Worm (Caenorhabditis elegans) whole organism, L4 larva: ENCODE results near the gene C28A5.6.
"Not testable (repeated sequence)": the region's sequence is repeated elsewhere in the genome, so short reads cannot be mapped to it uniquely, and the experiment has no call there.

Source experiments
- F44E2.7 ChIP-seq: fragments of 200-800 bp; sonication (Bioruptor generic); IDR thresholded peaks from 2 replicates; pipeline ENCODE4 v2.1.2; 2022; ENCODE audit warnings: missing genetic modification characterization, missing compliant biosample characterization
- Y48G9A.11 ChIP-seq: fragments of 200-800 bp; sonication (Bioruptor generic); IDR thresholded peaks from 2 replicates; pipeline ENCODE4 v1.3.6; 2022; ENCODE audit warnings: missing genetic modification reagents, missing genetic modification characterization, missing compliant biosample characterization
- ZK546.5 ChIP-seq, 2 experiments: sonication (generic microtip); optimal IDR thresholded peaks; 2 replicates each; lab custom pipeline; 2017; ENCODE audit warnings: missing biosample characterization in 2 of 2, missing genetic modification characterization in 2 of 2
- aly-2 ChIP-seq: sonication (generic microtip); optimal IDR thresholded peaks from 2 replicates; lab custom pipeline; 2018; ENCODE audit warnings: missing biosample characterization, missing genetic modification characterization
- ama-1 ChIP-seq: fragments of 150-350 bp; optimal IDR thresholded peaks from 2 replicates; lab custom pipeline; 2014; ENCODE audit warnings: inconsistent platforms, mixed read lengths
- attf-4 ChIP-seq: sonication (generic microtip); optimal IDR thresholded peaks from 3 replicates; lab custom pipeline; 2017; ENCODE audit warnings: missing biosample characterization, missing genetic modification characterization
- ceh-44 ChIP-seq: fragments of 200-800 bp; sonication (Bioruptor generic); IDR thresholded peaks from 2 replicates; pipeline ENCODE4 v1.3.6; 2022; ENCODE audit warnings: missing genetic modification reagents, missing genetic modification characterization, missing compliant biosample characterization
- ceh-62 ChIP-seq: sonication (generic microtip); optimal IDR thresholded peaks from 2 replicates; lab custom pipeline; 2017; ENCODE audit warnings: missing biosample characterization, missing genetic modification characterization
- ceh-82 ChIP-seq: sonication (generic microtip); optimal IDR thresholded peaks from 2 replicates; lab custom pipeline; 2017; ENCODE audit warnings: missing biosample characterization, missing genetic modification characterization
- ctbp-1 ChIP-seq: fragments of 200-800 bp; sonication (Bioruptor generic); IDR thresholded peaks from 2 replicates; pipeline ENCODE4 v1.3.6; 2022; ENCODE audit warnings: missing genetic modification reagents, missing genetic modification characterization, missing compliant biosample characterization
- daf-16 ChIP-seq, 3 experiments: sonication (generic microtip); optimal IDR thresholded peaks; 2 replicates each; lab custom pipeline; 2016 to 2017; ENCODE audit warnings: missing genetic modification characterization in 3 of 3, missing genetic modification reagents in 3 of 3, mild to moderate bottlenecking in 2 of 3, missing compliant biosample characterization in 2 of 3, missing biosample characterization in 1 of 3, moderate library complexity in 1 of 3
- daf-19 ChIP-seq: fragments of 200-800 bp; sonication (Bioruptor generic); conservative IDR thresholded peaks from 2 replicates; pipeline ENCODE4 v1.3.6; 2022; ENCODE audit warnings: missing genetic modification characterization, missing compliant biosample characterization
- dmd-6 ChIP-seq: fragments of 200-800 bp; sonication (Bioruptor generic); IDR thresholded peaks from 2 replicates; pipeline ENCODE4 v1.3.6; 2022; ENCODE audit warnings: missing genetic modification reagents, missing genetic modification characterization, missing compliant biosample characterization
- dmd-9 ChIP-seq: fragments of 200-800 bp; sonication (Bioruptor generic); IDR thresholded peaks from 2 replicates; pipeline ENCODE4 v1.3.6; 2022; ENCODE audit warnings: missing genetic modification reagents, missing genetic modification characterization, missing compliant biosample characterization
- duxl-1 ChIP-seq: sonication (generic microtip); optimal IDR thresholded peaks from 2 replicates; lab custom pipeline; 2016; ENCODE audit warnings: mild to moderate bottlenecking, missing genetic modification characterization, moderate library complexity, missing compliant biosample characterization; ENCODE audit not compliant: poor library complexity
- dve-1 ChIP-seq: sonication (generic microtip); optimal IDR thresholded peaks from 2 replicates; lab custom pipeline; 2017; ENCODE audit warnings: antibody characterized with exemption, mild to moderate bottlenecking, missing genetic modification characterization, missing compliant biosample characterization; ENCODE audit not compliant: insufficient read depth
- egl-27 ChIP-seq: sonication (generic microtip); optimal IDR thresholded peaks from 3 replicates; lab custom pipeline; 2017; ENCODE audit warnings: missing biosample characterization, missing genetic modification reagents, missing genetic modification characterization
- fkh-10 ChIP-seq: fragments of 150-350 bp; optimal IDR thresholded peaks from 2 replicates; lab custom pipeline; 2014; ENCODE audit warnings: missing biosample characterization, missing genetic modification reagents, missing genetic modification characterization
- gei-8 ChIP-seq: fragments of 200-800 bp; sonication (Bioruptor generic); optimal IDR thresholded peaks from 2 replicates; lab custom pipeline; 2018; ENCODE audit warnings: mild to moderate bottlenecking, missing genetic modification characterization, missing compliant biosample characterization
- hif-1 ChIP-seq, 2 experiments: sonication (generic microtip); optimal IDR thresholded peaks; 2 replicates each; lab custom pipeline; 2016 to 2017; ENCODE audit warnings: missing compliant biosample characterization in 2 of 2, missing genetic modification characterization in 2 of 2, missing genetic modification reagents in 2 of 2, missing genotype in 2 of 2, mild to moderate bottlenecking in 1 of 2
- hlh-11 ChIP-seq: fragments of 200-800 bp; sonication (Bioruptor generic); optimal IDR thresholded peaks from 2 replicates; lab custom pipeline; 2018; ENCODE audit warnings: mild to moderate bottlenecking, missing genetic modification characterization, missing compliant biosample characterization
- hlh-30 ChIP-seq: sonication (generic microtip); optimal IDR thresholded peaks from 2 replicates; lab custom pipeline; 2017; ENCODE audit warnings: antibody characterized with exemption, mild to moderate bottlenecking, missing genetic modification characterization, missing compliant biosample characterization; ENCODE audit not compliant: insufficient read depth
- lin-13 ChIP-seq: fragments of 150-350 bp; optimal IDR thresholded peaks from 2 replicates; lab custom pipeline; 2014; ENCODE audit warnings: missing biosample characterization, missing genetic modification reagents, missing genetic modification characterization
- lin-15B ChIP-seq: fragments of 150-350 bp; sonication (generic microtip); optimal IDR thresholded peaks from 3 replicates; lab custom pipeline; 2014; ENCODE audit warnings: missing biosample characterization, missing genetic modification characterization
- lin-38 ChIP-seq: fragments of 200-800 bp; sonication (Bioruptor generic); IDR thresholded peaks from 2 replicates; pipeline ENCODE4 v1.3.6; 2022; ENCODE audit warnings: missing genetic modification reagents, missing genetic modification characterization, missing compliant biosample characterization
- lin-39 ChIP-seq: fragments of 150-350 bp; optimal IDR thresholded peaks from 2 replicates; lab custom pipeline; 2014; ENCODE audit warnings: missing biosample characterization, missing genetic modification reagents, missing genetic modification characterization
- lsy-2 ChIP-seq, 2 experiments: fragments of 150-350 bp in 1 of 2; sonication (generic microtip) in 1 of 2; optimal IDR thresholded peaks; 2 replicates each; lab custom pipeline; 2014 to 2017; ENCODE audit warnings: missing biosample characterization in 2 of 2, missing genetic modification characterization in 2 of 2
- mdl-1 ChIP-seq, 2 experiments: fragments of 150-350 bp in 1 of 2; sonication (generic microtip) in 1 of 2; optimal IDR thresholded peaks; 2 replicates each; lab custom pipeline; 2014 to 2017; ENCODE audit warnings: missing biosample characterization in 2 of 2, missing genetic modification characterization in 2 of 2
- mes-2 ChIP-seq: sonication (generic microtip); optimal IDR thresholded peaks from 2 replicates; lab custom pipeline; 2016; ENCODE audit warnings: missing genotype, mild to moderate bottlenecking, missing genetic modification characterization, missing compliant biosample characterization; ENCODE audit not compliant: poor library complexity, severe bottlenecking
- mxl-2 ChIP-seq: fragments of 200-800 bp; sonication (Bioruptor generic); conservative IDR thresholded peaks from 2 replicates; pipeline ENCODE4 v1.3.6; 2022; ENCODE audit warnings: missing genetic modification reagents, missing genetic modification characterization, missing compliant biosample characterization
- nhr-111 ChIP-seq: fragments of 200-800 bp; sonication (Bioruptor generic); optimal IDR thresholded peaks from 2 replicates; lab custom pipeline; 2018; ENCODE audit warnings: mild to moderate bottlenecking, missing genetic modification characterization, missing compliant biosample characterization
- nhr-28 ChIP-seq: fragments of 150-350 bp; optimal IDR thresholded peaks from 2 replicates; lab custom pipeline; 2014; ENCODE audit warnings: missing biosample characterization, missing genetic modification characterization
- nhr-48 ChIP-seq: sonication (generic microtip); optimal IDR thresholded peaks from 2 replicates; lab custom pipeline; 2016; ENCODE audit warnings: mild to moderate bottlenecking, missing genetic modification characterization, missing compliant biosample characterization
- nhr-77 ChIP-seq: fragments of 150-350 bp; optimal IDR thresholded peaks from 2 replicates; lab custom pipeline; 2014; ENCODE audit warnings: missing biosample characterization, missing genetic modification characterization
- pqm-1 ChIP-seq: sonication (generic microtip); optimal IDR thresholded peaks from 2 replicates; lab custom pipeline; 2017; ENCODE audit warnings: missing biosample characterization, missing genetic modification characterization
- rbr-2 ChIP-seq: sonication (generic microtip); optimal IDR thresholded peaks from 2 replicates; lab custom pipeline; 2016; ENCODE audit warnings: missing genotype, missing genetic modification characterization, missing compliant biosample characterization
- saeg-2 ChIP-seq: fragments of 200-800 bp; sonication (Bioruptor generic); IDR thresholded peaks from 2 replicates; pipeline ENCODE4 v1.3.6; 2022; ENCODE audit warnings: missing genetic modification reagents, missing genetic modification characterization, missing compliant biosample characterization
- set-16 ChIP-seq: fragments of 200-800 bp; sonication (Bioruptor generic); IDR thresholded peaks from 2 replicates; pipeline ENCODE4 v1.3.6; 2022; ENCODE audit warnings: missing genetic modification reagents, missing genetic modification characterization, missing compliant biosample characterization
- snpc-1.2 ChIP-seq: fragments of 200-800 bp; sonication (Bioruptor generic); IDR thresholded peaks from 2 replicates; pipeline ENCODE4 v1.3.6; 2022; ENCODE audit warnings: missing genetic modification reagents, missing genetic modification characterization, missing compliant biosample characterization
- snpc-4 ChIP-seq: fragments of 150-350 bp; optimal IDR thresholded peaks from 2 replicates; lab custom pipeline; 2014; ENCODE audit warnings: missing biosample characterization, missing genetic modification characterization
- spr-1 ChIP-seq: sonication (generic microtip); optimal IDR thresholded peaks from 2 replicates; lab custom pipeline; 2016; ENCODE audit warnings: mild to moderate bottlenecking, missing genetic modification characterization, missing compliant biosample characterization
- spr-3 ChIP-seq: fragments of 200-800 bp; sonication (Bioruptor generic); optimal IDR thresholded peaks from 2 replicates; lab custom pipeline; 2018; ENCODE audit warnings: mild to moderate bottlenecking, missing genetic modification characterization, missing compliant biosample characterization
- tra-1 ChIP-seq: fragments of 200-800 bp; sonication (Bioruptor generic); IDR thresholded peaks from 2 replicates; pipeline ENCODE4 v1.3.6; 2022; ENCODE audit warnings: missing genetic modification reagents, missing genetic modification characterization, missing compliant biosample characterization
- vab-7 ChIP-seq: fragments of 200-800 bp; sonication (Bioruptor generic); IDR thresholded peaks from 2 replicates; pipeline ENCODE4 v1.3.6; 2022; ENCODE audit warnings: missing genetic modification reagents, missing genetic modification characterization, missing compliant biosample characterization
- zfp-2 ChIP-seq: sonication (generic microtip); optimal IDR thresholded peaks from 2 replicates; lab custom pipeline; 2016; ENCODE audit warnings: mild to moderate bottlenecking, missing genetic modification characterization, missing compliant biosample characterization
- ztf-7 ChIP-seq: fragments of 150-350 bp; optimal IDR thresholded peaks from 2 replicates; lab custom pipeline; 2014; ENCODE audit warnings: missing biosample characterization, missing genetic modification characterization

Gene C28A5.6

DNA sequence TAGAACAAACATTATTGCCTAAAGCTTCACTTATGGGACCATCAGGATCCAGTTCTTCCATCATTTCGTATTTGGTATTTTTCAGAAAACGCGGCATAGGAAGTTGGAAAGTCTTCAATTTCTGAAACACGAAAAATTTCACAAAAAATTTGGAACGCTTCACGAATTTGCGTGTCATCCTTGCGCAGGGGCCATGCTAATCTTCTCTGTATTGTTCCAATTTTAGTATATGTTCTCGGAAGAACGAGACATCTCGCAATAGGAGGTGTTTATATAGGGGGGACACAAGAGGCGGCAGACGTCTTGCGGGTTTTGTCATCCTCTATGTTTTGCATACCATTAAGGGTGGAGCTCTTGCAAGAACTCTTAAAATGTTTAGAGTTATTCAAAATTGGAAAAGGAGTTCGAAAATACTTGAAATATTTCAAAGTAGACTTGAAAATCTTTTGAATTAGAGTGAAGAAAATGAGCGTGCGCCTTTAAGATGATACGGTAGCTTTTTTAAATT lies 2.5 kb downstream of the C28A5.6 start (continued):
- TF ChIP-seq daf-16 (GFP tag; optimal IDR thresholded peaks at IDR 0.05; lab: Kevin White, UChicago) = peak in 1 of 2 experiments; percentile 8
- TF ChIP-seq daf-16 (tag; optimal IDR thresholded peaks at IDR 0.05; lab: Kevin White, UChicago) = not testable (repeated sequence)

DNA sequence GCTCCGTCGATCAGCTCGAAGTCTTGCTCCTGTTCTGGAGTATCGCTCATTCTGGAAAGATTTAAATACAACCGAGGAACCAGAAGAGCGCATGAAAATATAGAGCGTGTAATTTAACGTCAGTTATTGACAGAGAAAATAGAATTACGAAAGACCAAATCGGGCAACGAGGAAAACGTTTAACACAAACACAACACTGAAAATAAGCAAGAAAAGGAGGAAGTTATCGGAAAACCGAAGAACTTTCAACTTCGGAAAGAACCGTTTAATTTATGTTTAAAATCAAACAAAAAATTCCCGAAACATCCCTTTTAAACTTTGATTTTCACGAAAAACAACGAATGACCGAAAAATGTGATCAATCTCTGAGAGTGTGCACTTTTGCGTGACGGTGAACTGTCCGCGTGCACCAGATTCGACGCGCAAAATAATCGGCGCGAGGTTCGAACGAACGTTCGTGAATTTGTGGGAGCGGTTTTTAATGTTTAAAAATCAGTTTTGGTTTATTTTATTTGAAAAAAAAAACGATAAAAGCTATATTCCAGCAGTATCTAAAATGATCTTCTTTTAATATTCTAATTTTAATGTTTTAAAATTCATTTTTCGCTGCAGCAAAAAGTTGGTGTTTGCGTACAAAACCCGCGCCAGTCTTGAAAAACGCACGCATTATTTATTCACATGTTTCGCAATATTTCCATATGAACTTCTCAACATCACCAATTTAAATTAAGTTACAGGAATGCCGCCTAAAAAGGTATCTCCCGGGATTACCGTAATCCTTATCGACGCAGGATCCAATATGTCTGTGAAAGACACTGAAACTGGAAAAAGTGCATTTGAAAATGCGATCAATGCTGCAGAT lies 10.0 kb downstream of the C28A5.6 start, which contains the start of the genes R07E5.7 and cku-80:
Gene R07E5.7, minus strand, starts transcription at position 51 of the 862 bp plus-strand sequence.
Gene cku-80, plus strand, starts transcription at position 732 of the 862 bp plus-strand sequence.
- TF ChIP-seq daf-16 (GFP tag; optimal IDR thresholded peaks at IDR 0.05; lab: Kevin White, UChicago) (no peak), daf-16 (tag; optimal IDR thresholded peaks at IDR 0.05; lab: Kevin White, UChicago) (peak; percentile 36), ceh-62 (tag; lab: Kevin White, UChicago) (no peak), pqm-1 (tag; lab: Kevin White, UChicago) (no peak), lin-13 (GFP tag; lab: Kevin White, UChicago) (peak; percentile 19), rbr-2 (tag; lab: Kevin White, UChicago) (peak; percentile 55), tra-1 (GFP tag; lab: Robert Waterston, UW) (no peak), hlh-30 (peak; percentile 92), mdl-1 (tag; optimal IDR thresholded peaks at IDR 0.05; lab: Kevin White, UChicago) (peak in 1 of 2 experiments; percentile 15), zfp-2 (tag; lab: Kevin White, UChicago) (no peak), set-16 (no peak), gei-8 (no peak), mxl-2 (GFP tag; lab: Robert Waterston, UW) (no peak), fkh-10 (GFP tag; lab: Kevin White, UChicago) (no peak), nhr-28 (tag; lab: Kevin White, UChicago) (peak; percentile 39), hif-1 (tag; optimal IDR thresholded peaks at IDR 0.05; lab: Kevin White, UChicago) (peak in 1 of 2 experiments; percentile 72), spr-3 (GFP tag; lab: Kevin White, UChicago) (no peak), Y48G9A.11 (GFP tag; lab: Robert Waterston, UW) (no peak), snpc-4 (tag; lab: Kevin White, UChicago) (no peak), lin-38 (GFP tag; lab: Robert Waterston, UW) (peak; percentile 70), egl-27 (tag; lab: Kevin White, UChicago) (no peak), ctbp-1 (GFP tag; lab: Robert Waterston, UW) (no peak), vab-7 (no peak), hlh-11 (peak; percentile 55), dmd-9 (GFP tag; lab: Robert Waterston, UW) (no peak), dmd-6 (GFP tag; lab: Robert Waterston, UW) (peak; percentile 40; the same call in 1 of the 2 replicates), lsy-2 (tag; optimal IDR thresholded peaks at IDR 0.05; lab: Kevin White, UChicago) (peak in 1 of 2 experiments; percentile 80), F44E2.7 (GFP tag; lab: Robert Waterston, UW) (no peak), mes-2 (tag; lab: Kevin White, UChicago) (peak; percentile 76), spr-1 (no peak), lin-15B (tag; lab: Kevin White, UChicago) (peak; percentile 33), nhr-48 (tag; lab: Kevin White, UChicago) (peak; percentile 17), nhr-77 (peak; percentile 17), nhr-111 (GFP tag; lab: Kevin White, UChicago) (no peak), aly-2 (tag; lab: Kevin White, UChicago) (no peak), dve-1 (tag; lab: Kevin White, UChicago) (peak; percentile 64), ceh-82 (tag; lab: Kevin White, UChicago) (no peak), daf-19 (GFP tag; lab: Robert Waterston, UW) (0 out of 2 replicates have a peak, but pooled peaks have one; percentile 35), lin-39 (tag; lab: Kevin White, UChicago) (no peak), saeg-2 (no peak), duxl-1 (peak; percentile 25), ZK546.5 (tag; optimal IDR thresholded peaks at IDR 0.05; lab: Kevin White, UChicago) (no peak), ceh-44 (no peak), ztf-7 (tag; lab: Kevin White, UChicago) (peak; percentile 47), attf-4 (tag; lab: Kevin White, UChicago) (no peak), snpc-1.2 (GFP tag; lab: Robert Waterston, UW) (no peak), ama-1 (peak; percentile 27)
